Fruit fly (Drosophila melanogaster) whole organism, adult: Measurements from ENCODE around the gene hgo.

Experiments
- CG7045 ChIP-seq: fragments of 200-800 bp; sonication (Bioruptor generic); optimal IDR thresholded peaks from 2 replicates; lab custom pipeline; 2017; ENCODE audit warnings: missing biosample characterization, mild to moderate bottlenecking, missing genetic modification characterization
- Crg-1 ChIP-seq: fragments of 200-800 bp; sonication (Bioruptor generic); optimal IDR thresholded peaks from 2 replicates; lab custom pipeline; 2016; ENCODE audit warnings: missing biosample characterization, missing genetic modification characterization
- Mnt ChIP-seq: fragments of 200-800 bp; sonication (Bioruptor generic); optimal IDR thresholded peaks from 2 replicates; lab custom pipeline; 2016; ENCODE audit warnings: missing biosample characterization, mild to moderate bottlenecking, missing genetic modification characterization
- cic ChIP-seq: fragments of 200-800 bp; sonication (Bioruptor generic); optimal IDR thresholded peaks from 2 replicates; lab custom pipeline; 2017; ENCODE audit warnings: missing biosample characterization, mild to moderate bottlenecking, missing genetic modification characterization, moderate library complexity
- cnc ChIP-seq, 2 experiments: fragments of >200 bp; optimal IDR thresholded peaks; 2 replicates each; lab custom pipeline; 2017
- kay ChIP-seq: fragments of 200-800 bp; sonication (Bioruptor generic); peaks from one replicate; lab custom pipeline; 2016; ENCODE audit warnings: missing biosample characterization, missing genetic modification characterization, borderline replicate concordance
- pad ChIP-seq: fragments of 200-800 bp; sonication (Bioruptor generic); optimal IDR thresholded peaks from 3 replicates; lab custom pipeline; 2017; ENCODE audit warnings: missing biosample characterization, missing genetic modification characterization, mild to moderate bottlenecking, moderate library complexity, missing genetic modification reagents

DNA sequence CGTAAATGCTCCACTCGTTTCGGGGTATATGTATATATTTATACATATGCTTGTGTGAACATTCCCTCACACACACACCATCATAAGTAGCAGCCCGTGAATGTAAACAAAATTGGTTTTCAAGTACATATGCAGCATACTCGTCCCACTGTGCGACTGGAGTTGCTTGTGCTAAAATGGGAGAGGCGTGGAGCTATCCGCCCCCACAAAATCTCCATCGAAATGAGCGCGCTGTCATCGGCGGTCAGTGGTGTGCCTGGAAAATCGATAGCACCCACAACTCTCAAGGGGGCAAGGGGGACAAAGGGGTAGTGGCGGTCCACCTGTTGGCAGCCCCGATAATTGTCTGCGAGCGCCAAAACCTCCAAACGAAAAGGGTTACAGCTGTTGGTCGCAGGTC lies 31.8 kb downstream of the hgo start:
- TF ChIP-seq Crg-1 (GFP tag; lab: Kevin White, UChicago) (no peak), pad (GFP tag; lab: Kevin White, UChicago) (no peak), cnc (optimal IDR thresholded peaks at IDR 0.05; lab: Kevin White, UChicago) (no peak), kay (GFP tag; lab: Kevin White, UChicago) (peak; percentile 11), cic (no peak), CG7045 (no peak), Mnt (GFP tag; lab: Kevin White, UChicago) (no peak)
